Worm (Caenorhabditis elegans): ENCODE measurements around the gene aly-1.

DNA sequence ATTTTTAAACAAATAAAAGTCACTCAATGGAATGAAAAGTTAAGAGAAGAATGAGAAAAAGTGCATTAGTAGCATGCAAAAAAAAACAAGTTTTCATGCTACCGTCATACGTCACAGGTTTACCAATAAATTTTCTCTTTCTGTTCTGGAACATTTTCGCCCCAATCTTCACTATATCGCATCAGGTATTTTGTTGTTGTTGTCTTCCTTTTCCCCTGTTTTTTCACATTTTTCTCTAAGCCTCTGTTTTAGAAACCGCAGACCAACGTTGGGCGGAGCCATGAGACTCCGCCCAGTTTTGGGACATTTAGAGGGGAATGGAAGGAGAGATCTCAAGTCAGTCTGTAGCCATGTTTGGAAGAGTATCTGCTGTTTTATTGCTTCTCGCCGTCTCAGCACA is 20.4 kb upstream of the aly-1 start, which contains the start of gene msa-1:
- TF ChIP-seq unc-62 (GFP tag; optimal IDR thresholded peaks at IDR 0.05 in 1 of 2) (no peak), unc-62 (tag; optimal IDR thresholded peaks at IDR 0.05) (no peak), nhr-42 (GFP tag; IDR thresholded peaks at IDR 0.05) (no peak), skn-1 (tag; optimal IDR thresholded peaks at IDR 0.05) (no peak), gei-8 (GFP tag; optimal IDR thresholded peaks at IDR 0.05) (no peak), lsy-2 (tag; optimal IDR thresholded peaks at IDR 0.05) (no peak), ces-1 (GFP tag; optimal IDR thresholded peaks at IDR 0.05) (no peak), unc-130 (GFP tag; optimal IDR thresholded peaks at IDR 0.05) (no peak), ceh-82 (tag; optimal IDR thresholded peaks at IDR 0.05) (no peak), lin-13 (GFP tag; optimal IDR thresholded peaks at IDR 0.05) (no peak), zag-1 (tag; optimal IDR thresholded peaks at IDR 0.05) (no peak), snpc-4 (tag; optimal IDR thresholded peaks at IDR 0.05) (no peak)

All from whole organism, L4 larva.